Worm (Caenorhabditis elegans) whole organism, L3 larva: ENCODE data around the gene ztf-13.

ENCODE experiments used
- R02D3.7 ChIP-seq: fragments of 150-350 bp; optimal IDR thresholded peaks from 2 replicates; lab custom pipeline; 2014; ENCODE audit warnings: missing biosample characterization, missing genetic modification characterization
- ZK546.5 ChIP-seq: sonication (generic microtip); optimal IDR thresholded peaks from 2 replicates; lab custom pipeline; 2017; ENCODE audit warnings: missing biosample characterization, missing genetic modification characterization
- ceh-82 ChIP-seq: fragments of 150-350 bp; optimal IDR thresholded peaks from 2 replicates; lab custom pipeline; 2014; ENCODE audit warnings: missing biosample characterization, missing genetic modification characterization
- ceh-9 ChIP-seq: sonication (generic microtip); optimal IDR thresholded peaks from 2 replicates; lab custom pipeline; 2018; ENCODE audit warnings: missing biosample characterization, missing genetic modification characterization
- egl-27 ChIP-seq: sonication (generic microtip); optimal IDR thresholded peaks from 4 replicates; lab custom pipeline; 2017; ENCODE audit warnings: missing biosample characterization, missing genetic modification reagents, missing genetic modification characterization
- elt-1 ChIP-seq: fragments of 150-350 bp; optimal IDR thresholded peaks from 2 replicates; lab custom pipeline; 2014; ENCODE audit warnings: missing biosample characterization, missing genetic modification characterization
- mdl-1 ChIP-seq: fragments of 150-350 bp; optimal IDR thresholded peaks from 2 replicates; lab custom pipeline; 2014; ENCODE audit warnings: missing biosample characterization, missing genetic modification characterization
- nhr-11 ChIP-seq: fragments of 150-350 bp; optimal IDR thresholded peaks from 2 replicates; lab custom pipeline; 2014; ENCODE audit warnings: missing biosample characterization, missing genetic modification characterization
- nhr-12 ChIP-seq: fragments of 150-350 bp; optimal IDR thresholded peaks from 2 replicates; lab custom pipeline; 2014; ENCODE audit warnings: missing biosample characterization, missing genetic modification characterization
- nhr-237 ChIP-seq: fragments of 150-350 bp; optimal IDR thresholded peaks from 2 replicates; lab custom pipeline; 2014; ENCODE audit warnings: missing biosample characterization, missing genetic modification characterization
- nhr-28 ChIP-seq: fragments of 150-350 bp; optimal IDR thresholded peaks from 2 replicates; lab custom pipeline; 2014; ENCODE audit warnings: missing biosample characterization, missing genetic modification characterization
- pha-4 ChIP-seq: fragments of 150-350 bp; optimal IDR thresholded peaks from 2 replicates; lab custom pipeline; 2014; ENCODE audit warnings: missing biosample characterization, missing genetic modification reagents, missing genetic modification characterization
- tbx-2 ChIP-seq: sonication (generic microtip); optimal IDR thresholded peaks from 2 replicates; lab custom pipeline; 2016; ENCODE audit warnings: mild to moderate bottlenecking, missing genetic modification characterization, missing compliant biosample characterization
- unc-39 ChIP-seq: sonication (generic microtip); optimal IDR thresholded peaks from 4 replicates; lab custom pipeline; 2017; ENCODE audit warnings: missing biosample characterization, missing genetic modification characterization

ce11 chrX:3112946-3113427 lies 11.0 kb upstream of the ztf-13 start, which contains the start of gene gpd-3:
- TF ChIP-seq nhr-28 (tag; lab: Kevin White, UChicago) (no peak), ceh-82 (tag; lab: Kevin White, UChicago) (no peak), ceh-9 (tag; lab: Kevin White, UChicago) (no peak), nhr-12 (no peak), mdl-1 (tag; lab: Kevin White, UChicago) (no peak), R02D3.7 (no peak), unc-39 (tag; lab: Kevin White, UChicago) (no peak), egl-27 (tag; lab: Kevin White, UChicago) (no peak), ZK546.5 (tag; lab: Kevin White, UChicago) (no peak), nhr-11 (tag; lab: Kevin White, UChicago) (no peak), tbx-2 (tag; lab: Kevin White, UChicago) (no peak), elt-1 (tag; lab: Kevin White, UChicago) (no peak), nhr-237 (tag; lab: Kevin White, UChicago) (no peak), pha-4 (tag; lab: Kevin White, UChicago) (no peak)
